Fruit fly (Drosophila melanogaster) whole organism, embryonic: ENCODE data around the gene Obp28a.

ENCODE experiments used
- Atf3 ChIP-seq: fragments of 200-800 bp; sonication (Bioruptor generic); optimal IDR thresholded peaks from 3 replicates; lab custom pipeline; 2016; ENCODE audit warnings: missing biosample characterization, missing genetic modification characterization
- Bdp1 ChIP-seq: fragments of 200-800 bp; sonication (Bioruptor generic); optimal IDR thresholded peaks from 3 replicates; lab custom pipeline; 2016; ENCODE audit warnings: missing biosample characterization, missing genetic modification characterization
- Blimp-1 ChIP-seq: fragments of 200-800 bp; sonication (Bioruptor generic); optimal IDR thresholded peaks from 3 replicates; lab custom pipeline; 2018; ENCODE audit warnings: missing biosample characterization, missing genetic modification characterization, mild to moderate bottlenecking, moderate library complexity, missing genetic modification reagents
- CG10274 ChIP-seq: fragments of 200-800 bp; sonication (Bioruptor generic); optimal IDR thresholded peaks from 3 replicates; lab custom pipeline; 2017; ENCODE audit warnings: missing biosample characterization, mild to moderate bottlenecking, missing genetic modification characterization
- CG10959 ChIP-seq: fragments of 200-800 bp; sonication (Bioruptor generic); IDR thresholded peaks from 2 replicates; pipeline ENCODE4 v1.3.6; 2022; ENCODE audit warnings: missing biosample characterization, missing genetic modification characterization
- CG11085 ChIP-seq: fragments of 200-800 bp; sonication (Bioruptor generic); IDR thresholded peaks from 2 replicates; pipeline ENCODE4 v1.3.6; 2022; ENCODE audit warnings: missing biosample characterization, missing genetic modification characterization
- CG12071 ChIP-seq: fragments of 200-800 bp; sonication (Bioruptor generic); optimal IDR thresholded peaks from 3 replicates; lab custom pipeline; 2018; ENCODE audit warnings: missing biosample characterization, mild to moderate bottlenecking, missing genetic modification characterization
- CG12219 ChIP-seq: fragments of 200-800 bp; sonication (Bioruptor generic); optimal IDR thresholded peaks from 3 replicates; lab custom pipeline; 2018; ENCODE audit warnings: missing biosample characterization, mild to moderate bottlenecking, missing genetic modification characterization
- CG13894 ChIP-seq: fragments of 200-800 bp; sonication (Bioruptor generic); optimal IDR thresholded peaks from 3 replicates; lab custom pipeline; 2018; ENCODE audit warnings: missing biosample characterization, mild to moderate bottlenecking, missing genetic modification characterization, moderate library complexity
- CG15269 ChIP-seq: fragments of 200-800 bp; sonication (Bioruptor generic); optimal IDR thresholded peaks from 2 replicates; lab custom pipeline; 2018; ENCODE audit warnings: missing biosample characterization, mild to moderate bottlenecking, missing genetic modification characterization, moderate library complexity
- CG18011 ChIP-seq: fragments of 200-800 bp; sonication (Bioruptor generic); optimal IDR thresholded peaks from 2 replicates; lab custom pipeline; 2017; ENCODE audit warnings: missing biosample characterization, missing genetic modification characterization, mild to moderate bottlenecking, moderate library complexity, missing genotype
- CG30403 ChIP-seq: fragments of 200-800 bp; sonication (Bioruptor generic); optimal IDR thresholded peaks from 3 replicates; lab custom pipeline; 2016; ENCODE audit warnings: missing biosample characterization, missing genetic modification characterization
- CG31365 ChIP-seq: fragments of 200-800 bp; sonication (Bioruptor generic); optimal IDR thresholded peaks from 2 replicates; lab custom pipeline; 2018; ENCODE audit warnings: missing biosample characterization, mild to moderate bottlenecking, missing genetic modification characterization
- CG3163 ChIP-seq: fragments of 200-800 bp; sonication (Bioruptor generic); optimal IDR thresholded peaks from 3 replicates; lab custom pipeline; 2016; ENCODE audit warnings: missing biosample characterization, missing genetic modification characterization
- CG4328 ChIP-seq: fragments of 200-800 bp; sonication (Bioruptor generic); optimal IDR thresholded peaks from 3 replicates; lab custom pipeline; 2017; ENCODE audit warnings: missing biosample characterization, missing genetic modification reagents, missing genetic modification characterization
- CG5245 ChIP-seq: fragments of 200-800 bp; sonication (Bioruptor generic); optimal IDR thresholded peaks from 3 replicates; lab custom pipeline; 2016; ENCODE audit warnings: missing biosample characterization, missing genetic modification characterization
- CG7839 ChIP-seq: fragments of 200-800 bp; sonication (Bioruptor generic); optimal IDR thresholded peaks from 3 replicates; lab custom pipeline; 2018; ENCODE audit warnings: missing biosample characterization, mild to moderate bottlenecking, missing genetic modification characterization, moderate library complexity
- CG9437 ChIP-seq: fragments of 200-800 bp; sonication (Bioruptor generic); optimal IDR thresholded peaks from 2 replicates; lab custom pipeline; 2018; ENCODE audit warnings: missing biosample characterization, mild to moderate bottlenecking, missing genetic modification characterization
- CG9609 ChIP-seq: fragments of 200-800 bp; sonication (Bioruptor generic); optimal IDR thresholded peaks from 3 replicates; lab custom pipeline; 2016; ENCODE audit warnings: missing biosample characterization, missing genetic modification characterization
- CG9797 ChIP-seq: fragments of 200-800 bp; sonication (Bioruptor generic); optimal IDR thresholded peaks from 3 replicates; lab custom pipeline; 2018; ENCODE audit warnings: missing biosample characterization, mild to moderate bottlenecking, missing genetic modification characterization
- Dek ChIP-seq: fragments of 200-800 bp; sonication (Bioruptor generic); optimal IDR thresholded peaks from 3 replicates; lab custom pipeline; 2019; ENCODE audit warnings: missing biosample characterization, mild to moderate bottlenecking, missing genetic modification characterization, moderate library complexity
- Fer1 ChIP-seq: fragments of 200-800 bp; sonication (Bioruptor generic); optimal IDR thresholded peaks from 2 replicates; lab custom pipeline; 2017; ENCODE audit warnings: missing biosample characterization, mild to moderate bottlenecking, missing genetic modification characterization
- H15 ChIP-seq: fragments of 200-800 bp; sonication (Bioruptor generic); IDR thresholded peaks from 3 replicates; pipeline ENCODE4 v1.3.6; 2022; ENCODE audit warnings: missing biosample characterization, missing genetic modification characterization
- HLHmδ ChIP-seq: fragments of 200-800 bp; sonication (Bioruptor generic); optimal IDR thresholded peaks from 2 replicates; lab custom pipeline; 2018; ENCODE audit warnings: missing biosample characterization, mild to moderate bottlenecking, missing genetic modification characterization, moderate library complexity
- Lim3 ChIP-seq: fragments of 200-800 bp; sonication (Bioruptor generic); IDR thresholded peaks from 2 replicates; pipeline ENCODE4 v1.3.6; 2022; ENCODE audit warnings: missing biosample characterization, missing genetic modification characterization
- Nf-YA ChIP-seq: fragments of 200-800 bp; sonication (Bioruptor generic); IDR thresholded peaks from 2 replicates; pipeline ENCODE4 v1.3.6; 2022; ENCODE audit warnings: missing biosample characterization, missing genetic modification characterization
- Nf-YB ChIP-seq: fragments of 200-800 bp; sonication (Bioruptor generic); optimal IDR thresholded peaks from 3 replicates; lab custom pipeline; 2019; ENCODE audit warnings: missing biosample characterization, mild to moderate bottlenecking, missing genetic modification characterization, moderate library complexity
- TFAM ChIP-seq: fragments of 200-800 bp; sonication (Bioruptor generic); optimal IDR thresholded peaks from 2 replicates; lab custom pipeline; 2017; ENCODE audit warnings: missing biosample characterization, missing genetic modification characterization, inconsistent platforms
- ac ChIP-seq: fragments of 200-800 bp; sonication (Bioruptor generic); optimal IDR thresholded peaks from 3 replicates; lab custom pipeline; 2017; ENCODE audit warnings: missing biosample characterization, mild to moderate bottlenecking, missing genetic modification characterization
- ara ChIP-seq: fragments of 200-800 bp; sonication (Bioruptor generic); IDR thresholded peaks from 2 replicates; pipeline ENCODE4 v1.3.6; 2022; ENCODE audit warnings: missing biosample characterization, missing genetic modification characterization
- bab2 ChIP-seq: fragments of 200-800 bp; sonication (Bioruptor generic); optimal IDR thresholded peaks from 2 replicates; lab custom pipeline; 2016; ENCODE audit warnings: missing biosample characterization, missing genetic modification characterization
- bbx ChIP-seq: fragments of 200-800 bp; sonication (Bioruptor generic); IDR thresholded peaks from 2 replicates; pipeline ENCODE4 v1.3.6; 2022; ENCODE audit warnings: missing biosample characterization, missing genetic modification characterization; ENCODE audit not compliant: partially characterized antibody
- bigmax ChIP-seq: fragments of 200-800 bp; sonication (Bioruptor generic); optimal IDR thresholded peaks from 2 replicates; lab custom pipeline; 2018; ENCODE audit warnings: missing biosample characterization, mild to moderate bottlenecking, missing genetic modification characterization
- chn ChIP-seq: fragments of 200-800 bp; sonication (Bioruptor generic); optimal IDR thresholded peaks from 2 replicates; lab custom pipeline; 2016; ENCODE audit warnings: missing biosample characterization, missing genetic modification characterization
- fru ChIP-seq: fragments of >200 bp; optimal IDR thresholded peaks from 2 replicates; lab custom pipeline; 2017
- hb ChIP-seq: fragments of 200-800 bp; sonication (Bioruptor generic); IDR thresholded peaks from 3 replicates; pipeline ENCODE4 v1.3.6; 2022; ENCODE audit warnings: missing biosample characterization, missing genetic modification characterization; ENCODE audit not compliant: partially characterized antibody
- mam ChIP-seq: fragments of 200-800 bp; sonication (Bioruptor generic); optimal IDR thresholded peaks from 3 replicates; lab custom pipeline; 2016; ENCODE audit warnings: missing biosample characterization, missing genetic modification characterization
- pan ChIP-seq, 4 experiments: fragments of >200 bp in 3 of 4; fragments of 200-800 bp in 1 of 4; sonication (Bioruptor generic) in 1 of 4; optimal IDR thresholded peaks in 3 of 4; IDR thresholded peaks in 1 of 4; 2 replicates each; pipeline versions ENCODE4 v1.3.6 to Lab custom; 2017 to 2022; ENCODE audit warnings: missing biosample characterization in 2 of 4, missing genetic modification characterization in 2 of 4, mixed read lengths in 1 of 4
- pb ChIP-seq: fragments of 200-800 bp; sonication (Bioruptor generic); optimal IDR thresholded peaks from 3 replicates; lab custom pipeline; 2016; ENCODE audit warnings: missing biosample characterization, missing genetic modification characterization
- peb ChIP-seq: fragments of 200-800 bp; sonication (Bioruptor generic); IDR thresholded peaks from 2 replicates; pipeline ENCODE4 v1.3.6; 2022; ENCODE audit warnings: missing biosample characterization, missing genetic modification characterization
- psq ChIP-seq: fragments of 200-800 bp; sonication (Bioruptor generic); optimal IDR thresholded peaks from 2 replicates; lab custom pipeline; 2017; ENCODE audit warnings: missing biosample characterization, missing genetic modification characterization
- pzg ChIP-seq: fragments of 200-800 bp; sonication (Bioruptor generic); optimal IDR thresholded peaks from 3 replicates; lab custom pipeline; 2018; ENCODE audit warnings: missing biosample characterization, mild to moderate bottlenecking, missing genetic modification characterization, moderate library complexity
- sens ChIP-seq: fragments of 200-800 bp; sonication (Bioruptor generic); peaks from one replicate; lab custom pipeline; 2016; ENCODE audit warnings: missing biosample characterization, missing genetic modification characterization
- sens-2 ChIP-seq: fragments of 200-800 bp; sonication (Bioruptor generic); IDR thresholded peaks from 2 replicates; pipeline ENCODE4 v1.3.6; 2022; ENCODE audit warnings: missing biosample characterization, missing genetic modification characterization
- trh ChIP-seq: fragments of 200-800 bp; sonication (Bioruptor generic); optimal IDR thresholded peaks from 2 replicates; lab custom pipeline; 2016; ENCODE audit warnings: missing biosample characterization, missing genetic modification characterization
- tup ChIP-seq: fragments of 200-800 bp; sonication (Bioruptor generic); optimal IDR thresholded peaks from 2 replicates; lab custom pipeline; 2016; ENCODE audit warnings: missing biosample characterization, mild to moderate bottlenecking, missing genetic modification characterization, moderate library complexity
- tx ChIP-seq: fragments of 200-800 bp; sonication (Bioruptor generic); optimal IDR thresholded peaks from 2 replicates; lab custom pipeline; 2016; ENCODE audit warnings: missing biosample characterization, missing genetic modification characterization
- vvl ChIP-seq: fragments of 200-800 bp; sonication (Bioruptor generic); IDR thresholded peaks from 2 replicates; pipeline ENCODE4 v1.3.6; 2022; ENCODE audit warnings: missing biosample characterization, missing genetic modification characterization
- yki ChIP-seq: fragments of >200 bp; optimal IDR thresholded peaks from 3 replicates; lab custom pipeline; 2018
- zfh1 ChIP-seq: fragments of 200-800 bp; sonication (Bioruptor generic); IDR thresholded peaks from 3 replicates; pipeline ENCODE4 v1.3.6; 2022; ENCODE audit warnings: missing biosample characterization, missing genetic modification characterization

Gene Obp28a

dm6 chr2L:7494341-7495293 lies 2.5 kb downstream of the Obp28a start (continued):
- TF ChIP-seq ac (no peak), mam (GFP tag; lab: Kevin White, UChicago) (peak; percentile 17), Fer1 (GFP tag; lab: Kevin White, UChicago) (no peak), sens-2 (GFP tag; lab: Robert Waterston, UW) (no peak), CG30403 (GFP tag; lab: Kevin White, UChicago) (peak; percentile 54), Atf3 (GFP tag; lab: Kevin White, UChicago) (no peak), pzg (GFP tag; lab: Kevin White, UChicago) (no peak), CG12219 (GFP tag; lab: Kevin White, UChicago) (peak; percentile 45), CG3163 (GFP tag; lab: Kevin White, UChicago) (peak; percentile 22), Dek (tag; lab: Kevin White, UChicago) (peak; percentile 47), Blimp-1 (peak; percentile 89), Lim3 (GFP tag; lab: Robert Waterston, UW) (no peak), tx (GFP tag; lab: Kevin White, UChicago) (peak; percentile 30), bbx (no peak), zfh1 (GFP tag; lab: Robert Waterston, UW) (no peak), hb (no peak), sens (GFP tag; lab: Kevin White, UChicago) (peak; percentile 84), peb (GFP tag; lab: Robert Waterston, UW) (no peak), bigmax (GFP tag; lab: Kevin White, UChicago) (no peak), psq (GFP tag; lab: Kevin White, UChicago) (no peak), CG31365 (tag; lab: Kevin White, UChicago) (no peak), vvl (GFP tag; lab: Robert Waterston, UW) (peak; percentile 69), Bdp1 (GFP tag; lab: Kevin White, UChicago) (no peak), bab2 (GFP tag; lab: Kevin White, UChicago) (peak; percentile 46), tup (GFP tag; lab: Kevin White, UChicago) (no peak), CG9437 (GFP tag; lab: Kevin White, UChicago) (no peak), CG4328 (no peak), CG11085 (GFP tag; lab: Robert Waterston, UW) (no peak), H15 (no peak), fru (lab: Kevin White, UChicago) (no peak), chn (GFP tag; lab: Kevin White, UChicago) (peak; percentile 10), Nf-YB (no peak), CG18011 (no peak), HLHmδ (GFP tag; lab: Kevin White, UChicago) (no peak), TFAM (GFP tag; lab: Kevin White, UChicago) (no peak), trh (GFP tag; lab: Kevin White, UChicago) (no peak), pan (optimal IDR thresholded peaks at IDR 0.05; lab: Kevin White, UChicago) (no peak), pan (GFP tag; optimal IDR thresholded peaks at IDR 0.05 in 1 of 2, IDR thresholded peaks at IDR 0.05 in 1 of 2) (no peak), CG7839 (peak; percentile 50), yki (no peak), CG15269 (tag; lab: Kevin White, UChicago) (peak; percentile 77), CG13894 (tag; lab: Kevin White, UChicago) (no peak), CG10274 (GFP tag; lab: Kevin White, UChicago) (no peak), Nf-YA (no peak), CG9609 (no peak), CG12071 (GFP tag; lab: Kevin White, UChicago) (no peak), pb (GFP tag; lab: Kevin White, UChicago) (no peak), CG9797 (GFP tag; lab: Kevin White, UChicago) (no peak), CG5245 (GFP tag; lab: Kevin White, UChicago) (no peak), ara (GFP tag; lab: Robert Waterston, UW) (no peak), CG10959 (peak; percentile 36; the same call in 1 of the 2 replicates)
